Worm (Caenorhabditis elegans) whole organism, L2 larva: ENCODE results near the gene Y61A9LA.3.

ENCODE experiments used
- aly-2 ChIP-seq: fragments of 150-350 bp; optimal IDR thresholded peaks from 2 replicates; lab custom pipeline; 2014; ENCODE audit warnings: missing biosample characterization, missing genetic modification characterization
- ama-1 ChIP-seq: fragments of 150-350 bp; optimal IDR thresholded peaks from 2 replicates; lab custom pipeline; 2018; ENCODE audit warnings: inconsistent platforms
- elt-1 ChIP-seq: fragments of 150-350 bp; optimal IDR thresholded peaks from 2 replicates; lab custom pipeline; 2014; ENCODE audit warnings: missing biosample characterization, missing genetic modification characterization
- lin-13 ChIP-seq: fragments of 150-350 bp; optimal IDR thresholded peaks from 2 replicates; lab custom pipeline; 2014; ENCODE audit warnings: missing biosample characterization, missing genetic modification reagents, missing genetic modification characterization
- lin-39 ChIP-seq: fragments of 150-350 bp; optimal IDR thresholded peaks from 2 replicates; lab custom pipeline; 2014; ENCODE audit warnings: missing biosample characterization, missing genetic modification reagents, missing genetic modification characterization
- nhr-237 ChIP-seq: fragments of 150-350 bp; optimal IDR thresholded peaks from 2 replicates; lab custom pipeline; 2014; ENCODE audit warnings: missing biosample characterization, missing genetic modification characterization
- snpc-4 ChIP-seq: fragments of 150-350 bp; optimal IDR thresholded peaks from 2 replicates; lab custom pipeline; 2014; ENCODE audit warnings: missing biosample characterization, missing genetic modification characterization
- unc-62 ChIP-seq: fragments of 150-350 bp; optimal IDR thresholded peaks from 2 replicates; lab custom pipeline; 2014; ENCODE audit warnings: missing biosample characterization, missing genetic modification reagents, missing genetic modification characterization

DNA sequence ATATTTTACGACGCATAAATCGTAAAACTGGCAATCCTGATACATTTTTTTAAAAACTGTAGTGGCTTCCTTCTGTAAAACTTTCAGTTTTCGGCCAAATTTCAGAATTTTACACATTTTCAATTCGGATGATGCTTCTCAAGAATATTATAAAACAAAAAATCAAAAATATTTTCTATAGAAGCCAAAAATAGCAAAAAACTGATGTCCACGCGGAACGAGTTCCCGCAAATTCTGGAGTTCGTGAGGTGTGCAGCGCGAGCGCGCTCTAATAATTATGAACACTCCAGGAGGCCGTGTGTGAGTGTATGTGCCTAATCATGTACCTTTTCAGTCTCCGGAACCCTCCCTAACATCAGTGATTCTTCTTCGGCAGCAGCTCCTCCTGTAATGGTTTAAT lies 46.3 kb downstream of the Y61A9LA.3 start, which contains the start of gene sumv-2:
- no peak for TF ChIP-seq nhr-237 (tag; lab: Kevin White, UChicago)
- TF ChIP-seq snpc-4 (tag; lab: Kevin White, UChicago): no peak
- no peak for TF ChIP-seq lin-13 (GFP tag; lab: Kevin White, UChicago)
- no peak for TF ChIP-seq ama-1 (lab: Kevin White, UChicago)
- TF ChIP-seq unc-62: no peak
- no peak for TF ChIP-seq elt-1 (tag; lab: Kevin White, UChicago)
- no peak for TF ChIP-seq lin-39 (tag; lab: Kevin White, UChicago)
- TF ChIP-seq aly-2: no peak
